Worm (Caenorhabditis elegans): ENCODE data around the gene ess-2.

ce11 chrIII:8467520-8467919 is 22.6 kb downstream of the ess-2 start:
- TF ChIP-seq nhr-28 (tag; optimal IDR thresholded peaks at IDR 0.05), result no peak
- TF ChIP-seq rnt-1 (tag; optimal IDR thresholded peaks at IDR 0.05), result no peak
- no peak for TF ChIP-seq sptf-1 (tag; optimal IDR thresholded peaks at IDR 0.05)
- TF ChIP-seq ceh-63 (GFP tag; optimal IDR thresholded peaks at IDR 0.05), result no peak
- no peak for TF ChIP-seq pqm-1 (tag; optimal IDR thresholded peaks at IDR 0.05)
- TF ChIP-seq fkh-10 (GFP tag; optimal IDR thresholded peaks at IDR 0.05), result no peak
- TF ChIP-seq lsy-2 (tag; optimal IDR thresholded peaks at IDR 0.05), result no peak
- TF ChIP-seq mep-1 (tag; optimal IDR thresholded peaks at IDR 0.05), result no peak
- TF ChIP-seq nhr-12 (tag; optimal IDR thresholded peaks at IDR 0.05), result no peak
- TF ChIP-seq snpc-4 (tag; optimal IDR thresholded peaks at IDR 0.05), result no peak
- TF ChIP-seq fkh-4 (tag; optimal IDR thresholded peaks at IDR 0.05; ENCODE audit: borderline replicate concordance), result no peak
- TF ChIP-seq pag-3 (tag; optimal IDR thresholded peaks at IDR 0.05; ENCODE audit: borderline replicate concordance, insufficient read depth), result no peak
- no peak for TF ChIP-seq nhr-71 (tag; optimal IDR thresholded peaks at IDR 0.05)
- TF ChIP-seq lin-39 (tag; optimal IDR thresholded peaks at IDR 0.05), result no peak
